Comparison of ENCODE assay signal across 1 fruit fly cellular context in genomic region chr3L:12053695-12054094, dm6.
TF ChIP-seq lines count a peak whose summit lies in the region.

No protein-coding gene starts in this region.

TF ChIP-seq in whole organism, embryonic, 481 proteins besides CTCF, POLR2A, EP300 and RAD21 (continued from another document):
- peak; percentile 51; the same call in 1 of the 2 replicates for TF ChIP-seq Nf-YA (GFP tag; IDR thresholded peaks at IDR 0.05; lab: Robert Waterston, UW)
- TF ChIP-seq fd96Cb (tag; optimal IDR thresholded peaks at IDR 0.05; lab: Kevin White, UChicago): peak; percentile 77
- peak; percentile 37; the same call in 1 of the 2 replicates for TF ChIP-seq CG31441 (GFP tag; IDR thresholded peaks at IDR 0.05; lab: Robert Waterston, UW)
- TF ChIP-seq grn (GFP tag; optimal IDR thresholded peaks at IDR 0.05; lab: Kevin White, UChicago): peak; percentile 11
- TF ChIP-seq HLH4C (GFP tag; IDR thresholded peaks at IDR 0.05; lab: Robert Waterston, UW; ENCODE audit: partially characterized antibody): no peak
- peak; percentile 22 for TF ChIP-seq CG10654 (GFP tag; optimal IDR thresholded peaks at IDR 0.05; lab: Kevin White, UChicago)
- no peak for TF ChIP-seq dati (GFP tag; IDR thresholded peaks at IDR 0.05; lab: Robert Waterston, UW)
- peak; percentile 67 for TF ChIP-seq CG2712 (tag; optimal IDR thresholded peaks at IDR 0.05; lab: Kevin White, UChicago)
- no peak for TF ChIP-seq CG7271 (tag; optimal IDR thresholded peaks at IDR 0.05; lab: Kevin White, UChicago)
- TF ChIP-seq H15 (GFP tag; IDR thresholded peaks at IDR 0.05; lab: Robert Waterston, UW): 0 out of 3 replicates have a peak, but pooled peaks have one; percentile 38
- TF ChIP-seq Med (GFP tag; lab: Kevin White, UChicago): peak; percentile 86
- TF ChIP-seq Vsx1 (GFP tag; optimal IDR thresholded peaks at IDR 0.05; lab: Kevin White, UChicago): peak; percentile 15
- no peak for TF ChIP-seq Dip2 (GFP tag; IDR thresholded peaks at IDR 0.05; lab: Robert Waterston, UW)
- TF ChIP-seq nau (GFP tag; optimal IDR thresholded peaks at IDR 0.05; lab: Kevin White, UChicago): peak; percentile 40
- TF ChIP-seq Gsc (GFP tag; IDR thresholded peaks at IDR 0.05; lab: Robert Waterston, UW): 0 out of 2 replicates have a peak, but pooled peaks have one; percentile 22
- TF ChIP-seq CG17802 (tag; optimal IDR thresholded peaks at IDR 0.05; lab: Kevin White, UChicago): no peak
- no peak for TF ChIP-seq BtbVII (GFP tag; optimal IDR thresholded peaks at IDR 0.05; lab: Kevin White, UChicago)
- TF ChIP-seq CG15601 (tag; optimal IDR thresholded peaks at IDR 0.05; lab: Kevin White, UChicago): peak; percentile 22
- TF ChIP-seq vvl (GFP tag; IDR thresholded peaks at IDR 0.05; lab: Robert Waterston, UW): peak; percentile 31
- no peak for TF ChIP-seq CG4404 (GFP tag; IDR thresholded peaks at IDR 0.05; lab: Robert Waterston, UW)
- TF ChIP-seq bab2 (GFP tag; optimal IDR thresholded peaks at IDR 0.05; lab: Kevin White, UChicago): peak; percentile 26
- TF ChIP-seq shn (GFP tag; optimal IDR thresholded peaks at IDR 0.05; lab: Kevin White, UChicago): peak; percentile 14
- TF ChIP-seq CG10565 (GFP tag; optimal IDR thresholded peaks at IDR 0.05; lab: Kevin White, UChicago): no peak
- peak; percentile 35 for TF ChIP-seq fd64A (GFP tag; optimal IDR thresholded peaks at IDR 0.05; lab: Kevin White, UChicago)
- TF ChIP-seq CG14441 (GFP tag; IDR thresholded peaks at IDR 0.05; lab: Robert Waterston, UW): 0 out of 2 replicates have a peak, but pooled peaks have one; percentile 22
- no peak for TF ChIP-seq CG9876 (GFP tag; optimal IDR thresholded peaks at IDR 0.05; lab: Kevin White, UChicago)
- TF ChIP-seq inv (GFP tag; IDR thresholded peaks at IDR 0.05; lab: Robert Waterston, UW; ENCODE audit: partially characterized antibody): no peak
- TF ChIP-seq NK7.1 (GFP tag; optimal IDR thresholded peaks at IDR 0.05; lab: Kevin White, UChicago): no peak
- peak; percentile 40; the same call in 1 of the 3 replicates for TF ChIP-seq mld (GFP tag; IDR thresholded peaks at IDR 0.05; lab: Robert Waterston, UW; ENCODE audit: partially characterized antibody)
- peak; percentile 52 for TF ChIP-seq CG18262 (tag; optimal IDR thresholded peaks at IDR 0.05; lab: Kevin White, UChicago)
- peak; percentile 70 for TF ChIP-seq ci (GFP tag; IDR thresholded peaks at IDR 0.05; lab: Robert Waterston, UW)
- TF ChIP-seq E2f1 (GFP tag; IDR thresholded peaks at IDR 0.05; lab: Robert Waterston, UW): no peak
- TF ChIP-seq CG3065 (GFP tag; optimal IDR thresholded peaks at IDR 0.05; lab: Kevin White, UChicago): no peak
- peak; percentile 77 for TF ChIP-seq CG4820 (GFP tag; optimal IDR thresholded peaks at IDR 0.05; lab: Kevin White, UChicago)
- TF ChIP-seq en (GFP tag; optimal IDR thresholded peaks at IDR 0.05; lab: Kevin White, UChicago): peak; percentile 58
- TF ChIP-seq CG9727 (GFP tag; optimal IDR thresholded peaks at IDR 0.05; lab: Kevin White, UChicago): peak; percentile 55
- TF ChIP-seq CG6654 (GFP tag; optimal IDR thresholded peaks at IDR 0.05; lab: Kevin White, UChicago): no peak
- TF ChIP-seq pita (GFP tag; optimal IDR thresholded peaks at IDR 0.05; lab: Kevin White, UChicago): no peak
- peak; percentile 35 for TF ChIP-seq CG15269 (tag; optimal IDR thresholded peaks at IDR 0.05; lab: Kevin White, UChicago)
- TF ChIP-seq Max (GFP tag; optimal IDR thresholded peaks at IDR 0.05; lab: Kevin White, UChicago): peak; percentile 58
- TF ChIP-seq CG18764 (GFP tag; optimal IDR thresholded peaks at IDR 0.05; lab: Kevin White, UChicago): peak; percentile 30
- TF ChIP-seq Sry-δ (GFP tag; optimal IDR thresholded peaks at IDR 0.05; lab: Kevin White, UChicago): peak; percentile 37
- TF ChIP-seq tio (GFP tag; optimal IDR thresholded peaks at IDR 0.05; lab: Kevin White, UChicago): peak; percentile 11
- no peak for TF ChIP-seq ro (GFP tag; IDR thresholded peaks at IDR 0.05; lab: Robert Waterston, UW)
- TF ChIP-seq Deaf1 (tag; optimal IDR thresholded peaks at IDR 0.05; lab: Kevin White, UChicago): no peak
- TF ChIP-seq dmrt99B (tag; optimal IDR thresholded peaks at IDR 0.05; lab: Kevin White, UChicago): peak; percentile 50
